Fruit fly (Drosophila melanogaster): ENCODE data around the gene CG9154.

CG9154 gene

DNA sequence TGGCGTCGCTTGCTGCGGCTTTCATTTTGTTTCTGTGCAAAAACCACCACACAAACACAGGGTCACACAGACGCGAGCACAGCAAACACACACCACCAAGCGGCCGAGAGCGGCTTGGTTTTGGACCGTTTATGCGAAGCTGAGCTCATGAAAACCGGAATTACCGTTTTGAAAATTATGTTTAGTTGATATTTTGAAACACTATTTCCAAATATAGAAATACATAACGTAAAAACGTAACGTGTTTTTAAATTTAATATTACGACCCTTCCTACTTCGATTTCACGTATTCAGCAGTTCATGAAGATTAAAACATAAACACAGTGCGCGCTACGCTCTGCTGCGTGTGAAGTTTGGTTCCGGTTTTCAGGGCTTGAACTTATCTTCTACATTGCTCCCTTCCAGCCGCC lies 19.3 kb downstream of the CG9154 start (continued):
- TF ChIP-seq her (GFP tag; optimal IDR thresholded peaks at IDR 0.05): peak; percentile 95
- peak; percentile 50 for TF ChIP-seq CG9215 (GFP tag; IDR thresholded peaks at IDR 0.05)
- TF ChIP-seq Drgx (GFP tag; IDR thresholded peaks at IDR 0.05): peak; percentile 96
- TF ChIP-seq CG15011 (GFP tag; optimal IDR thresholded peaks at IDR 0.05): peak; percentile 89
- peak; percentile 82; the same call in 1 of the 3 replicates for TF ChIP-seq C15 (GFP tag; IDR thresholded peaks at IDR 0.05)
- peak; percentile 81 for TF ChIP-seq NC2α (GFP tag; optimal IDR thresholded peaks at IDR 0.05)
- no peak for TF ChIP-seq CG42726 (GFP tag; IDR thresholded peaks at IDR 0.05; ENCODE audit: partially characterized antibody)
- peak; percentile 72 for TF ChIP-seq psq (GFP tag; optimal IDR thresholded peaks at IDR 0.05)
- peak; percentile 95 for TF ChIP-seq ems (GFP tag; optimal IDR thresholded peaks at IDR 0.05)
- TF ChIP-seq CG16779 (GFP tag; IDR thresholded peaks at IDR 0.05): peak; percentile 69; the same call in 1 of the 2 replicates
- TF ChIP-seq ap (GFP tag; IDR thresholded peaks at IDR 0.05): peak; percentile 89
- peak; percentile 91 for TF ChIP-seq wek (GFP tag; optimal IDR thresholded peaks at IDR 0.05)
- TF ChIP-seq CG17612 (GFP tag; IDR thresholded peaks at IDR 0.05): peak; percentile 66
- peak in 1 of 3 experiments; percentile 95 for TF ChIP-seq lola (GFP tag; optimal IDR thresholded peaks at IDR 0.05)
- TF ChIP-seq chm (GFP tag; IDR thresholded peaks at IDR 0.05): peak; percentile 97
- TF ChIP-seq CG12219 (GFP tag; optimal IDR thresholded peaks at IDR 0.05): peak; percentile 99
- TF ChIP-seq CG6272 (GFP tag; IDR thresholded peaks at IDR 0.05): peak; percentile 58; the same call in 1 of the 2 replicates
- peak; percentile 86 for TF ChIP-seq da (GFP tag; optimal IDR thresholded peaks at IDR 0.05)
- no peak for TF ChIP-seq hb (GFP tag; IDR thresholded peaks at IDR 0.05; ENCODE audit: partially characterized antibody)
- peak; percentile 94 for TF ChIP-seq btn (GFP tag; optimal IDR thresholded peaks at IDR 0.05)
- peak; percentile 95 for TF ChIP-seq CG16863 (GFP tag; optimal IDR thresholded peaks at IDR 0.05)
- no peak for TF ChIP-seq CG13287 (GFP tag; IDR thresholded peaks at IDR 0.05; ENCODE audit: partially characterized antibody)
- TF ChIP-seq CG33557 (GFP tag; optimal IDR thresholded peaks at IDR 0.05): peak; percentile 95
- TF ChIP-seq shn (GFP tag; optimal IDR thresholded peaks at IDR 0.05): peak; percentile 79
- TF ChIP-seq Ada2b (GFP tag; IDR thresholded peaks at IDR 0.05): peak; percentile 96
- peak; percentile 96 for TF ChIP-seq CG1233 (GFP tag; optimal IDR thresholded peaks at IDR 0.05)
- peak; percentile 88 for TF ChIP-seq CG7271 (tag; optimal IDR thresholded peaks at IDR 0.05)
- peak; percentile 94 for TF ChIP-seq CG10209 (GFP tag; optimal IDR thresholded peaks at IDR 0.05)
- peak; percentile 85 for TF ChIP-seq zfh2 (GFP tag; optimal IDR thresholded peaks at IDR 0.05)
- TF ChIP-seq gfzf (GFP tag; optimal IDR thresholded peaks at IDR 0.05): no peak
- TF ChIP-seq so (GFP tag; IDR thresholded peaks at IDR 0.05): peak; percentile 95
- TF ChIP-seq dati (GFP tag; IDR thresholded peaks at IDR 0.05): peak; percentile 44; the same call in 1 of the 2 replicates
- peak; percentile 95 for TF ChIP-seq Spps (tag; optimal IDR thresholded peaks at IDR 0.05)
- TF ChIP-seq yki (optimal IDR thresholded peaks at IDR 0.05): no peak
- peak; percentile 95 for TF ChIP-seq onecut (GFP tag; IDR thresholded peaks at IDR 0.05)
- TF ChIP-seq CG15073 (GFP tag; optimal IDR thresholded peaks at IDR 0.05): peak; percentile 47
- TF ChIP-seq knrl (GFP tag; IDR thresholded peaks at IDR 0.05; ENCODE audit: partially characterized antibody): no peak
- 0 out of 2 replicates have a peak, but pooled peaks have one; percentile 60 for TF ChIP-seq Lim3 (GFP tag; IDR thresholded peaks at IDR 0.05)
- peak; percentile 87 for TF ChIP-seq CG7372 (GFP tag; IDR thresholded peaks at IDR 0.05)
- TF ChIP-seq CG14860 (GFP tag; IDR thresholded peaks at IDR 0.05; ENCODE audit: partially characterized antibody): no peak
- no peak for TF ChIP-seq CG1832 (GFP tag; optimal IDR thresholded peaks at IDR 0.05)
- TF ChIP-seq HLH4C (GFP tag; IDR thresholded peaks at IDR 0.05; ENCODE audit: partially characterized antibody): no peak
- peak; percentile 64; the same call in 2 of the 3 replicates for TF ChIP-seq z (GFP tag; IDR thresholded peaks at IDR 0.05)
- peak; percentile 80 for TF ChIP-seq E2f2 (GFP tag; IDR thresholded peaks at IDR 0.05)
- TF ChIP-seq Ptx1 (GFP tag; IDR thresholded peaks at IDR 0.05): peak; percentile 92
- TF ChIP-seq Lhr (GFP tag; optimal IDR thresholded peaks at IDR 0.05): peak; percentile 79
- peak; percentile 94 for TF ChIP-seq CG9817 (tag; optimal IDR thresholded peaks at IDR 0.05)
- TF ChIP-seq CG7786 (GFP tag; optimal IDR thresholded peaks at IDR 0.05): peak; percentile 86
- peak; percentile 96 for TF ChIP-seq CoRest (tag; optimal IDR thresholded peaks at IDR 0.05)
- TF ChIP-seq Rfx (GFP tag; IDR thresholded peaks at IDR 0.05): peak; percentile 97
- TF ChIP-seq cas (GFP tag; IDR thresholded peaks at IDR 0.05): peak; percentile 84
